Worm (Caenorhabditis elegans): ENCODE data around the gene nhr-130.

DNA sequence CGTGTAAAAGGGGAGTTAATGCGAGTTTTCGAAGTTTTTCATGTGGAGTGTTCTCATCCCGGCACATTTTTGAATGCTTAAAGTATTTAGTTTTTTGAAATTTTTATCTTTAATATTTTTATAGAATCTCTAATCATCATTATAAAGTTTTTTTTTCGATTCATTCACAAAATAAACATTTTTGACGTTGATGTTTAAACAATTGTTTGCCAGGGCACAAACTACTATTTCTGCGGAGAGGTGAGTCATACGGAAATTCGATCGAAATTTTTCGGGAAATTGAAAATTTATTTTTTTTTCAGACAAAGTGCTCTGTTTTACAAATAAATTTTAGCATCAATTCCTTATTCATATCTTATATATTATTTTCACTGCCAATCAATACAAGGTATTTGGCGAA lies 29.6 kb downstream of the nhr-130 start, which contains the start of gene nhr-98:
- TF ChIP-seq ama-1 (optimal IDR thresholded peaks at IDR 0.05) (no peak), nfya-1 (tag; optimal IDR thresholded peaks at IDR 0.05) (no peak), unc-86 (tag; optimal IDR thresholded peaks at IDR 0.05) (no peak), ceh-14 (tag; optimal IDR thresholded peaks at IDR 0.05) (no peak)

Measured in whole organism, late embryonic.